Fruit fly (Drosophila melanogaster) whole organism, embryonic: Measurements from ENCODE around the gene CG32639.

ENCODE experiments used
- CG11696 ChIP-seq: fragments of 200-800 bp; sonication (Bioruptor generic); IDR thresholded peaks from 2 replicates; pipeline ENCODE4 v1.3.6; 2022; ENCODE audit warnings: missing biosample characterization, missing genetic modification characterization
- CG12659 ChIP-seq: fragments of 200-800 bp; sonication (Bioruptor generic); optimal IDR thresholded peaks from 3 replicates; lab custom pipeline; 2017; ENCODE audit warnings: mild to moderate bottlenecking, missing biosample characterization, missing genetic modification reagents, missing genetic modification characterization
- CG13287 ChIP-seq: fragments of 200-800 bp; sonication (Bioruptor generic); IDR thresholded peaks from 2 replicates; pipeline ENCODE4 v1.3.6; 2022; ENCODE audit warnings: missing biosample characterization, missing genetic modification characterization; ENCODE audit not compliant: partially characterized antibody
- CG14860 ChIP-seq: fragments of 200-800 bp; sonication (Bioruptor generic); IDR thresholded peaks from 3 replicates; pipeline ENCODE4 v1.3.6; 2022; ENCODE audit warnings: missing biosample characterization, missing genetic modification characterization; ENCODE audit not compliant: partially characterized antibody
- CG15696 ChIP-seq: fragments of 200-800 bp; sonication (Bioruptor generic); optimal IDR thresholded peaks from 2 replicates; lab custom pipeline; 2019; ENCODE audit warnings: missing biosample characterization, mild to moderate bottlenecking, missing genetic modification characterization, moderate library complexity
- CG17361 ChIP-seq: fragments of 200-800 bp; sonication (Bioruptor generic); IDR thresholded peaks from 3 replicates; pipeline ENCODE4 v1.3.6; 2022; ENCODE audit warnings: missing biosample characterization, missing genetic modification characterization
- CG17912 ChIP-seq: fragments of 200-800 bp; sonication (Bioruptor generic); optimal IDR thresholded peaks from 2 replicates; lab custom pipeline; 2018; ENCODE audit warnings: missing biosample characterization, mild to moderate bottlenecking, missing genetic modification characterization
- CG2116 ChIP-seq: fragments of 200-800 bp; sonication (Bioruptor generic); optimal IDR thresholded peaks from 3 replicates; lab custom pipeline; 2018; ENCODE audit warnings: missing biosample characterization, mild to moderate bottlenecking, missing genetic modification characterization
- CG33557 ChIP-seq: fragments of 200-800 bp; sonication (Bioruptor generic); optimal IDR thresholded peaks from 2 replicates; lab custom pipeline; 2019; ENCODE audit warnings: missing biosample characterization, mild to moderate bottlenecking, missing genetic modification characterization, moderate library complexity
- CG34224 ChIP-seq: fragments of 200-800 bp; sonication (Bioruptor generic); IDR thresholded peaks from 3 replicates; pipeline ENCODE4 v1.3.6; 2022; ENCODE audit warnings: missing biosample characterization, missing genetic modification characterization; ENCODE audit not compliant: partially characterized antibody
- CG34376 ChIP-seq: fragments of 200-800 bp; sonication (Bioruptor generic); optimal IDR thresholded peaks from 2 replicates; lab custom pipeline; 2018; ENCODE audit warnings: missing biosample characterization, mild to moderate bottlenecking, missing genetic modification characterization
- CG6791 ChIP-seq: fragments of 200-800 bp; sonication (Bioruptor generic); IDR thresholded peaks from 3 replicates; pipeline ENCODE4 v1.3.6; 2022; ENCODE audit warnings: missing biosample characterization, missing genetic modification characterization; ENCODE audit not compliant: partially characterized antibody
- CG8290 ChIP-seq, 3 experiments: fragments of 200-800 bp; sonication (Bioruptor generic); optimal IDR thresholded peaks; 2 replicates each; lab custom pipeline; 2016 to 2019; ENCODE audit warnings: missing biosample characterization in 3 of 3, missing genetic modification characterization in 3 of 3, mild to moderate bottlenecking in 2 of 3, moderate library complexity in 1 of 3
- CG8924 ChIP-seq: fragments of 200-800 bp; optimal IDR thresholded peaks from 3 replicates; lab custom pipeline; 2019; ENCODE audit warnings: missing biosample characterization, mild to moderate bottlenecking, missing genetic modification characterization, moderate library complexity
- CG9727 ChIP-seq: fragments of 200-800 bp; sonication (Bioruptor generic); optimal IDR thresholded peaks from 3 replicates; lab custom pipeline; 2017; ENCODE audit warnings: missing biosample characterization, mild to moderate bottlenecking, missing genetic modification characterization
- CG9817 ChIP-seq: fragments of 200-800 bp; sonication (Bioruptor generic); optimal IDR thresholded peaks from 2 replicates; lab custom pipeline; 2018; ENCODE audit warnings: missing biosample characterization, mild to moderate bottlenecking, missing genetic modification characterization, moderate library complexity
- CkIIα-i1 ChIP-seq: fragments of 200-800 bp; sonication (Bioruptor generic); IDR thresholded peaks from 2 replicates; pipeline ENCODE4 v1.3.6; 2022; ENCODE audit warnings: missing biosample characterization, missing genetic modification characterization
- Dad ChIP-seq: fragments of 200-800 bp; sonication (Bioruptor generic); optimal IDR thresholded peaks from 3 replicates; lab custom pipeline; 2016; ENCODE audit warnings: missing biosample characterization, missing genetic modification characterization
- Dll ChIP-seq: fragments of 200-800 bp; sonication (Bioruptor generic); IDR thresholded peaks from 4 replicates; pipeline ENCODE4 v1.3.6; 2022; ENCODE audit warnings: missing biosample characterization, missing genetic modification characterization; ENCODE audit not compliant: partially characterized antibody
- Ets65A ChIP-seq: fragments of 200-800 bp; sonication (Bioruptor generic); peaks from one replicate; lab custom pipeline; 2016; ENCODE audit warnings: missing biosample characterization, missing genetic modification characterization
- HHEX ChIP-seq: fragments of 200-800 bp; sonication (Bioruptor generic); optimal IDR thresholded peaks from 3 replicates; lab custom pipeline; 2017; ENCODE audit warnings: missing biosample characterization, mild to moderate bottlenecking, missing genetic modification characterization, missing genetic modification reagents
- HLH4C ChIP-seq: fragments of 200-800 bp; sonication (Bioruptor generic); IDR thresholded peaks from 3 replicates; pipeline ENCODE4 v1.3.6; 2022; ENCODE audit warnings: missing biosample characterization, missing genetic modification characterization; ENCODE audit not compliant: partially characterized antibody
- Hmr ChIP-seq: fragments of 200-800 bp; sonication (Bioruptor generic); optimal IDR thresholded peaks from 3 replicates; lab custom pipeline; 2017; ENCODE audit warnings: mild to moderate bottlenecking, missing biosample characterization, missing genetic modification reagents, missing genetic modification characterization
- MBD-R2 ChIP-seq: fragments of 200-800 bp; sonication (Bioruptor generic); IDR thresholded peaks from 2 replicates; pipeline ENCODE4 v1.3.6; 2022; ENCODE audit warnings: missing biosample characterization, missing genetic modification characterization
- MESR4 ChIP-seq: fragments of 200-800 bp; sonication (Bioruptor generic); optimal IDR thresholded peaks from 2 replicates; lab custom pipeline; 2018; ENCODE audit warnings: missing biosample characterization, mild to moderate bottlenecking, missing genetic modification characterization, moderate library complexity
- Neu2 ChIP-seq: fragments of 200-800 bp; sonication (Bioruptor generic); optimal IDR thresholded peaks from 3 replicates; lab custom pipeline; 2016; ENCODE audit warnings: missing biosample characterization, missing genetic modification characterization, borderline replicate concordance
- Nf-YC ChIP-seq: fragments of 200-800 bp; optimal IDR thresholded peaks from 3 replicates; lab custom pipeline; 2019; ENCODE audit warnings: missing biosample characterization, mild to moderate bottlenecking, missing genetic modification characterization, moderate library complexity
- Poxn ChIP-seq: fragments of 200-800 bp; sonication (Bioruptor generic); IDR thresholded peaks from 2 replicates; pipeline ENCODE4 v1.3.6; 2022; ENCODE audit warnings: missing biosample characterization, missing genetic modification characterization
- Ptx1 ChIP-seq: fragments of 200-800 bp; sonication (Bioruptor generic); IDR thresholded peaks from 2 replicates; pipeline ENCODE4 v1.3.6; 2022; ENCODE audit warnings: missing biosample characterization, missing genetic modification characterization
- Scr ChIP-seq: fragments of 200-800 bp; sonication (Bioruptor generic); IDR thresholded peaks from 2 replicates; pipeline ENCODE4 v1.3.6; 2022; ENCODE audit warnings: missing biosample characterization, missing genetic modification characterization; ENCODE audit not compliant: partially characterized antibody
- Sox100B ChIP-seq: fragments of 200-800 bp; sonication (Bioruptor generic); optimal IDR thresholded peaks from 3 replicates; lab custom pipeline; 2018; ENCODE audit warnings: missing biosample characterization, mild to moderate bottlenecking, missing genetic modification characterization
- bowl ChIP-seq: fragments of 200-800 bp; sonication (Bioruptor generic); IDR thresholded peaks from 2 replicates; pipeline ENCODE4 v1.3.6; 2022; ENCODE audit warnings: missing biosample characterization, missing genetic modification characterization
- dmrt11E ChIP-seq: fragments of 200-800 bp; sonication (Bioruptor generic); optimal IDR thresholded peaks from 3 replicates; lab custom pipeline; 2018; ENCODE audit warnings: missing biosample characterization, mild to moderate bottlenecking, missing genetic modification characterization, moderate library complexity
- inv ChIP-seq: fragments of 200-800 bp; sonication (Bioruptor generic); IDR thresholded peaks from 2 replicates; pipeline ENCODE4 v1.3.6; 2022; ENCODE audit warnings: missing biosample characterization, missing genetic modification characterization; ENCODE audit not compliant: partially characterized antibody
- knrl ChIP-seq: fragments of 200-800 bp; sonication (Bioruptor generic); IDR thresholded peaks from 3 replicates; pipeline ENCODE4 v1.3.6; 2022; ENCODE audit warnings: missing biosample characterization, missing genetic modification characterization; ENCODE audit not compliant: partially characterized antibody
- lola ChIP-seq, 3 experiments: fragments of >200 bp in 2 of 3; fragments of 200-800 bp in 1 of 3; sonication (Bioruptor generic) in 1 of 3; optimal IDR thresholded peaks; 2 replicates each; lab custom pipeline; 2017 to 2019; ENCODE audit warnings: missing biosample characterization in 3 of 3, missing genetic modification characterization in 3 of 3, mild to moderate bottlenecking in 1 of 3, moderate library complexity in 1 of 3
- nau ChIP-seq: fragments of 200-800 bp; sonication (Bioruptor generic); optimal IDR thresholded peaks from 3 replicates; lab custom pipeline; 2017; ENCODE audit warnings: missing biosample characterization, mild to moderate bottlenecking, missing genetic modification characterization, missing genetic modification reagents
- oc ChIP-seq: fragments of 200-800 bp; sonication (Bioruptor generic); optimal IDR thresholded peaks from 2 replicates; lab custom pipeline; 2018; ENCODE audit warnings: missing biosample characterization, mild to moderate bottlenecking, missing genetic modification characterization, moderate library complexity
- phol ChIP-seq: fragments of 200-800 bp; sonication (Bioruptor generic); optimal IDR thresholded peaks from 3 replicates; lab custom pipeline; 2018; ENCODE audit warnings: missing biosample characterization, mild to moderate bottlenecking, missing genetic modification characterization, moderate library complexity
- pzg ChIP-seq: fragments of 200-800 bp; sonication (Bioruptor generic); optimal IDR thresholded peaks from 3 replicates; lab custom pipeline; 2018; ENCODE audit warnings: missing biosample characterization, mild to moderate bottlenecking, missing genetic modification characterization, moderate library complexity
- sc ChIP-seq, 3 experiments: fragments of >200 bp in 2 of 3; fragments of 200-800 bp in 1 of 3; sonication (Bioruptor generic) in 1 of 3; optimal IDR thresholded peaks; 2 replicates in 2 of 3; 3 replicates in 1 of 3; lab custom pipeline; 2017; ENCODE audit warnings: mild to moderate bottlenecking in 1 of 3, missing biosample characterization in 1 of 3, missing genetic modification characterization in 1 of 3, missing genetic modification reagents in 1 of 3
- tio ChIP-seq: fragments of 200-800 bp; sonication (Bioruptor generic); optimal IDR thresholded peaks from 2 replicates; lab custom pipeline; 2017; ENCODE audit warnings: missing biosample characterization, missing genetic modification characterization, inconsistent platforms
- trh ChIP-seq: fragments of 200-800 bp; sonication (Bioruptor generic); optimal IDR thresholded peaks from 2 replicates; lab custom pipeline; 2016; ENCODE audit warnings: missing biosample characterization, missing genetic modification characterization

Gene CG32639

DNA sequence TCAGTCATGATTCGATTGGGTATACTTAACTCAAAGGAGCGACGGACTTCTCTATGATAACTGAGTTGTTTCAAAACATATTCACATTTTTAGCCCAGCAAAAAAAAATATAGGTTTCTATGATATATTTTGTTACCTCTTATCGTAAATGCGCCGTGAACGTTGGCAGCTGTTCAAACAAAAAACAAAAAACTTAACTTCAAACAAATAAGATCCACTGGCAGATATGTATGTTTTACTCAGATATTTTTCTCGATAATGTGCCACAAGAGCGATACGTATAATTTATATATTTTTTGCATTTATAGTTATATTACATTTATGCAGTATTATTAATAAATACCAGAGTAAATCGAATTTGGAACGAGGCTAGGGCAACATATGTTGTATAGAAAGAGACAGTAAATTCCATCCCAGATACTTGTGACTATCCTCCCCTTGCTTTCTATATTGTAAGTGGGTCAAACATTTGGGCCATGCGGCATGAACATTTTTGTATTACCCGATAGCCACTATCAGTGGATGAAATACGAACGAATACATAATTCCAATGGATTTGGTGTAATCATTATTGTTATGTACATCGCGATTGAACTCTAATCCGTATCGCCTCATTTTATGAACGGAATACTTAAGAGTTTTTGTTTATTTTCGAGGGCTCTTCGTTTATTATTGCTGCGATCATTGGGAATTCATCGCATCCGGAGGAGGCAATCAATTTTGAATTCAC lies at the start of gene CG32639 (continued):
- TF ChIP-seq CG8924 (tag; lab: Kevin White, UChicago) (no peak), inv (GFP tag; lab: Robert Waterston, UW) (no peak), CG34376 (GFP tag; lab: Kevin White, UChicago) (peak; percentile 24)

DNA sequence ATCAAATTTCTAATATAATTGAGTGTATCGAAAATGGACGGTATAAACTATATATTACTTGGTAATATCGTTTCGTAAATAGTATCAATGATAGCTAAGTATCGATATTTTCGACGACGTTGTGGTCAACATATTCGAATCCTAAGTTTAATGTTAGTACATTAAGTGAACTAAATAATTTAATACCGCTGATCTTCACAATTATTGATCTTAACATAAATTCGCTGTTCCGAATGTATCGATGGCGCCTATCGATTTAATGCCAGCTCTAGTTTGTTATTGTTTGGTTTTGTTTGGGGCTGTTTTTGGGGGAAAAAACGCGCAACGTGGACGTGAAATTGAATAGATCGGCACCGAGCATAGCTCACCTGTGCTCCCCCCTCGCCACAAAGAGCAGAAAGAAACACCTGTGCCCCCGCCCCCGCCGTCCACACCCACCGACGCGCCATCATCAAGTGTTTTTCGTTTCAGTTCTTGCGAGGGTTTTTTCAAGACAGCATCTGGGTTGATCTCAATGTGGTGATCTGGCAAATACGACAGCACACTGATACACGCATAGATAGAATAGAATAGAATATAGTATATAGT lies 49.5 kb upstream of the CG32639 start:
- TF ChIP-seq CG9817 = no peak
- peak; percentile 42 for TF ChIP-seq CG12659 (GFP tag; lab: Kevin White, UChicago)
- no peak for TF ChIP-seq Sox100B (GFP tag; lab: Kevin White, UChicago)
- no peak for TF ChIP-seq CG11696 (GFP tag; lab: Robert Waterston, UW)
- TF ChIP-seq lola (GFP tag; optimal IDR thresholded peaks at IDR 0.05; lab: Kevin White, UChicago) = peak in 1 of 3 experiments; percentile 11
- TF ChIP-seq CG8290 (GFP tag; optimal IDR thresholded peaks at IDR 0.05; lab: Kevin White, UChicago) = peak; percentile 19
- peak in 1 of 2 experiments; percentile 66 for TF ChIP-seq CG8290 (tag; optimal IDR thresholded peaks at IDR 0.05; lab: Kevin White, UChicago)
- no peak for TF ChIP-seq CG17912
- TF ChIP-seq Dad (GFP tag; lab: Kevin White, UChicago) = no peak
- peak; percentile 24 for TF ChIP-seq MESR4
- TF ChIP-seq Nf-YC (tag; lab: Kevin White, UChicago) = peak; percentile 4
- no peak for TF ChIP-seq nau (GFP tag; lab: Kevin White, UChicago)
- peak; percentile 53 for TF ChIP-seq CG2116 (GFP tag; lab: Kevin White, UChicago)
- peak; percentile 74 for TF ChIP-seq CG13287 (GFP tag; lab: Robert Waterston, UW)
- no peak for TF ChIP-seq sc (optimal IDR thresholded peaks at IDR 0.05; lab: Kevin White, UChicago)
- no peak for TF ChIP-seq sc (GFP tag; optimal IDR thresholded peaks at IDR 0.05; lab: Kevin White, UChicago)
- no peak for TF ChIP-seq CG33557 (GFP tag; lab: Kevin White, UChicago)
- 0 out of 3 replicates have a peak, but pooled peaks have one; percentile 3 for TF ChIP-seq CG6791 (GFP tag; lab: Robert Waterston, UW)
- TF ChIP-seq CG34224 = peak; percentile 75; the same call in 2 of the 3 replicates
- TF ChIP-seq CG9727 (GFP tag; lab: Kevin White, UChicago) = peak; percentile 15
- TF ChIP-seq pzg (GFP tag; lab: Kevin White, UChicago) = peak; percentile 24
- no peak for TF ChIP-seq bowl
- TF ChIP-seq Hmr (GFP tag; lab: Kevin White, UChicago) = no peak
- TF ChIP-seq tio (GFP tag; lab: Kevin White, UChicago) = no peak
- TF ChIP-seq trh (GFP tag; lab: Kevin White, UChicago) = no peak
- peak; percentile 3 for TF ChIP-seq phol
- peak; percentile 20 for TF ChIP-seq Ets65A (GFP tag; lab: Kevin White, UChicago)
- no peak for TF ChIP-seq HHEX (GFP tag; lab: Kevin White, UChicago)
- peak; percentile 26; the same call in 1 of the 2 replicates for TF ChIP-seq MBD-R2
- TF ChIP-seq Neu2 (GFP tag; lab: Kevin White, UChicago) = no peak
- peak; percentile 12 for TF ChIP-seq dmrt11E (tag; lab: Kevin White, UChicago)
- no peak for TF ChIP-seq oc (tag; lab: Kevin White, UChicago)
- TF ChIP-seq knrl (GFP tag; lab: Robert Waterston, UW) = peak; percentile 58; the same call in 2 of the 3 replicates
- no peak for TF ChIP-seq CkIIα-i1
- TF ChIP-seq HLH4C (GFP tag; lab: Robert Waterston, UW) = peak; percentile 64; the same call in 1 of the 3 replicates
- TF ChIP-seq Ptx1 = no peak
- peak; percentile 81 for TF ChIP-seq Dll (GFP tag; lab: Robert Waterston, UW)
- TF ChIP-seq CG17361 (GFP tag; lab: Robert Waterston, UW) = 0 out of 3 replicates have a peak, but pooled peaks have one; percentile 36
- peak; percentile 42; the same call in 1 of the 3 replicates for TF ChIP-seq CG14860 (GFP tag; lab: Robert Waterston, UW)
- TF ChIP-seq Poxn (GFP tag; lab: Robert Waterston, UW) = no peak
- no peak for TF ChIP-seq CG15696 (tag; lab: Kevin White, UChicago)
- TF ChIP-seq Scr = peak; percentile 72
